Worm (Caenorhabditis elegans): Measurements from ENCODE around the gene clec-74.

DNA sequence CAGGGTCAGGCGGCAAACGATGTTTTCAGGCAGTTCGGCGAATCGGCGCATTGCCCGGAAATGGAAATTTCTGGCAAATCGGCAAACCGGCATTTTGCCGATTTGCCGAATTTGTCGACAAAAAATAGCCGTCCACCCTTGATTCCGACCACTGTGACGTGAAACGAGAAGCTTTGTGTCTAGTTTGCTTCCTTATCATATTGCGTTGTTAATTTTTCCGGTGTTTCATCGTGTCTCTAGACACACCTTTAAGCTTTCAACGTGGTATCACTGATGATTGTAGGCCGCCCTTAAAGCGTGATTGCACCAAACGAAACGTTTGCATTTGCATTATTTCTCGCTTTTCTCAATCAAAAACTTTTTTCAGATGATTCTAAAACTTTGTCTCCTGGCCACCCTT lies 19.7 kb upstream of the clec-74 start, which contains the start of gene clec-71:
- no peak for TF ChIP-seq nhr-28 (tag; optimal IDR thresholded peaks at IDR 0.05)
- no peak for TF ChIP-seq elt-3 (tag; optimal IDR thresholded peaks at IDR 0.05)
- TF ChIP-seq ceh-63 (GFP tag; optimal IDR thresholded peaks at IDR 0.05): no peak
- no peak for TF ChIP-seq blmp-1 (tag; optimal IDR thresholded peaks at IDR 0.05)
- no peak for TF ChIP-seq pag-3 (tag; optimal IDR thresholded peaks at IDR 0.05; ENCODE audit: borderline replicate concordance, insufficient read depth)
- no peak for TF ChIP-seq unc-62 (GFP tag; optimal IDR thresholded peaks at IDR 0.05)
- no peak for TF ChIP-seq nhr-11 (tag; optimal IDR thresholded peaks at IDR 0.05)
- TF ChIP-seq nhr-19 (GFP tag; conservative IDR thresholded peaks at IDR 0.05): no peak
- no peak for TF ChIP-seq aha-1 (tag; optimal IDR thresholded peaks at IDR 0.05)
- no peak for TF ChIP-seq unc-130 (tag; optimal IDR thresholded peaks at IDR 0.05)
- TF ChIP-seq egl-27 (tag; optimal IDR thresholded peaks at IDR 0.05): no peak
